Fruit fly (Drosophila melanogaster) whole organism, embryonic: ENCODE results near the gene klar.

Experiments used
- Abd-B ChIP-seq: fragments of 200-800 bp; sonication (Bioruptor generic); optimal IDR thresholded peaks from 2 replicates; lab custom pipeline; 2018; ENCODE audit warnings: missing biosample characterization, mild to moderate bottlenecking, missing genetic modification characterization, moderate library complexity
- Antp ChIP-seq: fragments of 200-800 bp; sonication (Bioruptor generic); optimal IDR thresholded peaks from 3 replicates; lab custom pipeline; 2016; ENCODE audit warnings: missing biosample characterization, missing genetic modification characterization
- B-H2 ChIP-seq: fragments of 200-800 bp; sonication (Bioruptor generic); optimal IDR thresholded peaks from 2 replicates; lab custom pipeline; 2018; ENCODE audit warnings: missing biosample characterization, mild to moderate bottlenecking, missing genetic modification characterization
- Bdp1 ChIP-seq: fragments of 200-800 bp; sonication (Bioruptor generic); optimal IDR thresholded peaks from 3 replicates; lab custom pipeline; 2016; ENCODE audit warnings: missing biosample characterization, missing genetic modification characterization
- CG10147 ChIP-seq: fragments of 200-800 bp; sonication (Bioruptor generic); optimal IDR thresholded peaks from 2 replicates; lab custom pipeline; 2019; ENCODE audit warnings: missing biosample characterization, mild to moderate bottlenecking, missing genetic modification characterization, moderate library complexity
- CG12236 ChIP-seq: fragments of 200-800 bp; sonication (Bioruptor generic); optimal IDR thresholded peaks from 2 replicates; lab custom pipeline; 2016; ENCODE audit warnings: missing biosample characterization, missing genetic modification characterization
- CG12391 ChIP-seq: fragments of 200-800 bp; sonication (Bioruptor generic); optimal IDR thresholded peaks from 3 replicates; lab custom pipeline; 2018; ENCODE audit warnings: missing biosample characterization, mild to moderate bottlenecking, missing genetic modification characterization, moderate library complexity
- CG12769 ChIP-seq: fragments of 200-800 bp; sonication (Bioruptor generic); optimal IDR thresholded peaks from 2 replicates; lab custom pipeline; 2019; ENCODE audit warnings: missing biosample characterization, mild to moderate bottlenecking, missing genetic modification characterization, moderate library complexity
- CG13894 ChIP-seq: fragments of 200-800 bp; sonication (Bioruptor generic); optimal IDR thresholded peaks from 3 replicates; lab custom pipeline; 2018; ENCODE audit warnings: missing biosample characterization, mild to moderate bottlenecking, missing genetic modification characterization, moderate library complexity
- CG16813 ChIP-seq: fragments of 200-800 bp; sonication (Bioruptor generic); IDR thresholded peaks from 3 replicates; pipeline ENCODE4 v1.3.6; 2022; ENCODE audit warnings: missing biosample characterization, missing genetic modification characterization; ENCODE audit not compliant: partially characterized antibody
- CG18599 ChIP-seq: fragments of 200-800 bp; sonication (Bioruptor generic); optimal IDR thresholded peaks from 3 replicates; lab custom pipeline; 2017; ENCODE audit warnings: missing biosample characterization, missing genetic modification characterization, mild to moderate bottlenecking, moderate library complexity, missing genetic modification reagents
- CG2889 ChIP-seq: fragments of 200-800 bp; sonication (Bioruptor generic); IDR thresholded peaks from 3 replicates; pipeline ENCODE4 v1.3.6; 2022; ENCODE audit warnings: missing biosample characterization, missing genetic modification characterization
- CG31365 ChIP-seq: fragments of 200-800 bp; sonication (Bioruptor generic); optimal IDR thresholded peaks from 2 replicates; lab custom pipeline; 2018; ENCODE audit warnings: missing biosample characterization, mild to moderate bottlenecking, missing genetic modification characterization
- CG3407 ChIP-seq: fragments of 200-800 bp; sonication (Bioruptor generic); optimal IDR thresholded peaks from 2 replicates; lab custom pipeline; 2018; ENCODE audit warnings: missing biosample characterization, mild to moderate bottlenecking, missing genetic modification characterization
- CG43689 ChIP-seq: fragments of 200-800 bp; sonication (Bioruptor generic); IDR thresholded peaks from 2 replicates; pipeline ENCODE4 v1.3.6; 2022; ENCODE audit warnings: missing biosample characterization, missing genetic modification characterization
- CG4820 ChIP-seq: fragments of 200-800 bp; sonication (Bioruptor generic); optimal IDR thresholded peaks from 3 replicates; lab custom pipeline; 2016; ENCODE audit warnings: missing biosample characterization, missing genetic modification characterization
- CG7372 ChIP-seq: fragments of 200-800 bp; sonication (Bioruptor generic); IDR thresholded peaks from 2 replicates; pipeline ENCODE4 v1.3.6; 2022; ENCODE audit warnings: missing biosample characterization, missing genetic modification characterization
- CG7556 ChIP-seq: fragments of 200-800 bp; sonication (Bioruptor generic); optimal IDR thresholded peaks from 2 replicates; lab custom pipeline; 2017; ENCODE audit warnings: missing biosample characterization, mild to moderate bottlenecking, missing genetic modification characterization
- CG8281 ChIP-seq: fragments of 200-800 bp; sonication (Bioruptor generic); optimal IDR thresholded peaks from 2 replicates; lab custom pipeline; 2018; ENCODE audit warnings: missing biosample characterization, mild to moderate bottlenecking, missing genetic modification characterization, moderate library complexity
- CG8359 ChIP-seq: fragments of 200-800 bp; sonication (Bioruptor generic); optimal IDR thresholded peaks from 2 replicates; lab custom pipeline; 2017; ENCODE audit warnings: missing biosample characterization, mild to moderate bottlenecking, missing genetic modification characterization, borderline replicate concordance
- CG8924 ChIP-seq: fragments of 200-800 bp; optimal IDR thresholded peaks from 3 replicates; lab custom pipeline; 2019; ENCODE audit warnings: missing biosample characterization, mild to moderate bottlenecking, missing genetic modification characterization, moderate library complexity
- CG9437 ChIP-seq: fragments of 200-800 bp; sonication (Bioruptor generic); optimal IDR thresholded peaks from 2 replicates; lab custom pipeline; 2018; ENCODE audit warnings: missing biosample characterization, mild to moderate bottlenecking, missing genetic modification characterization
- CoRest ChIP-seq: fragments of 200-800 bp; sonication (Bioruptor generic); optimal IDR thresholded peaks from 3 replicates; lab custom pipeline; 2018; ENCODE audit warnings: missing biosample characterization, mild to moderate bottlenecking, missing genetic modification characterization, moderate library complexity
- Dbx ChIP-seq: fragments of 200-800 bp; sonication (Bioruptor generic); IDR thresholded peaks from 3 replicates; pipeline ENCODE4 v1.3.6; 2022; ENCODE audit warnings: missing biosample characterization, missing genetic modification characterization
- Deaf1 ChIP-seq: fragments of 200-800 bp; optimal IDR thresholded peaks from 3 replicates; lab custom pipeline; 2019; ENCODE audit warnings: missing biosample characterization, mild to moderate bottlenecking, missing genetic modification characterization, moderate library complexity
- HLH54F ChIP-seq: fragments of 200-800 bp; sonication (Bioruptor generic); optimal IDR thresholded peaks from 3 replicates; lab custom pipeline; 2016; ENCODE audit warnings: missing biosample characterization, missing genetic modification characterization
- HLHmδ ChIP-seq: fragments of 200-800 bp; sonication (Bioruptor generic); optimal IDR thresholded peaks from 2 replicates; lab custom pipeline; 2018; ENCODE audit warnings: missing biosample characterization, mild to moderate bottlenecking, missing genetic modification characterization, moderate library complexity
- Xbp1 ChIP-seq: fragments of 200-800 bp; sonication (Bioruptor generic); optimal IDR thresholded peaks from 3 replicates; lab custom pipeline; 2016; ENCODE audit warnings: missing biosample characterization, mild to moderate bottlenecking, missing genetic modification characterization
- Xrp1 ChIP-seq: fragments of 200-800 bp; sonication (Bioruptor generic); IDR thresholded peaks from 2 replicates; pipeline ENCODE4 v1.3.6; 2022; ENCODE audit warnings: missing biosample characterization, missing genetic modification characterization
- bcd ChIP-seq: fragments of 200-800 bp; sonication (Bioruptor generic); optimal IDR thresholded peaks from 2 replicates; lab custom pipeline; 2017; ENCODE audit warnings: missing biosample characterization, mild to moderate bottlenecking, missing genetic modification characterization
- bowl ChIP-seq: fragments of 200-800 bp; sonication (Bioruptor generic); IDR thresholded peaks from 2 replicates; pipeline ENCODE4 v1.3.6; 2022; ENCODE audit warnings: missing biosample characterization, missing genetic modification characterization
- crp ChIP-seq, 2 experiments: fragments of 200-800 bp; sonication (Bioruptor generic); optimal IDR thresholded peaks; 2 replicates in 1 of 2; 3 replicates in 1 of 2; lab custom pipeline; 2017; ENCODE audit warnings: missing biosample characterization in 2 of 2, missing genetic modification characterization in 2 of 2, mild to moderate bottlenecking in 1 of 2, moderate library complexity in 1 of 2
- eve ChIP-seq, 2 experiments: fragments of >200 bp; optimal IDR thresholded peaks; 2 replicates each; lab custom pipeline; 2017; ENCODE audit warnings: missing biosample characterization in 2 of 2, missing genetic modification characterization in 2 of 2
- fd3F ChIP-seq: fragments of 200-800 bp; sonication (Bioruptor generic); optimal IDR thresholded peaks from 2 replicates; lab custom pipeline; 2018; ENCODE audit warnings: missing biosample characterization, mild to moderate bottlenecking, missing genetic modification characterization, moderate library complexity
- ftz-f1 ChIP-seq: fragments of 200-800 bp; sonication (Bioruptor generic); optimal IDR thresholded peaks from 2 replicates; lab custom pipeline; 2016; ENCODE audit warnings: missing biosample characterization, missing genetic modification characterization
- gro ChIP-seq: fragments of 200-800 bp; sonication (Bioruptor generic); optimal IDR thresholded peaks from 2 replicates; lab custom pipeline; 2016; ENCODE audit warnings: missing biosample characterization, missing genetic modification characterization
- hb ChIP-seq: fragments of 200-800 bp; sonication (Bioruptor generic); IDR thresholded peaks from 3 replicates; pipeline ENCODE4 v1.3.6; 2022; ENCODE audit warnings: missing biosample characterization, missing genetic modification characterization; ENCODE audit not compliant: partially characterized antibody
- lilli ChIP-seq: fragments of 200-800 bp; sonication (Bioruptor generic); optimal IDR thresholded peaks from 3 replicates; lab custom pipeline; 2016; ENCODE audit warnings: missing biosample characterization, missing genetic modification characterization
- maf-S ChIP-seq: fragments of 200-800 bp; sonication (Bioruptor generic); optimal IDR thresholded peaks from 2 replicates; lab custom pipeline; 2016; ENCODE audit warnings: missing biosample characterization, missing genetic modification characterization
- nerfin-1 ChIP-seq: fragments of 200-800 bp; sonication (Bioruptor generic); optimal IDR thresholded peaks from 3 replicates; lab custom pipeline; 2019; ENCODE audit warnings: missing biosample characterization, mild to moderate bottlenecking, missing genetic modification characterization, moderate library complexity
- nmo ChIP-seq: fragments of 200-800 bp; sonication (Bioruptor generic); optimal IDR thresholded peaks from 2 replicates; lab custom pipeline; 2018; ENCODE audit warnings: missing biosample characterization, mild to moderate bottlenecking, missing genetic modification characterization, moderate library complexity
- oc ChIP-seq: fragments of 200-800 bp; sonication (Bioruptor generic); optimal IDR thresholded peaks from 2 replicates; lab custom pipeline; 2018; ENCODE audit warnings: missing biosample characterization, mild to moderate bottlenecking, missing genetic modification characterization, moderate library complexity
- p53 ChIP-seq: fragments of 200-800 bp; sonication (Bioruptor generic); optimal IDR thresholded peaks from 2 replicates; lab custom pipeline; 2016; ENCODE audit warnings: missing biosample characterization, missing genetic modification characterization
- phol ChIP-seq: fragments of 200-800 bp; sonication (Bioruptor generic); optimal IDR thresholded peaks from 3 replicates; lab custom pipeline; 2018; ENCODE audit warnings: missing biosample characterization, mild to moderate bottlenecking, missing genetic modification characterization, moderate library complexity
- pnt ChIP-seq: fragments of 200-800 bp; sonication (Bioruptor generic); optimal IDR thresholded peaks from 3 replicates; lab custom pipeline; 2016; ENCODE audit warnings: missing biosample characterization, missing genetic modification characterization
- pros ChIP-seq: fragments of 200-800 bp; sonication (Bioruptor generic); optimal IDR thresholded peaks from 3 replicates; lab custom pipeline; 2019; ENCODE audit warnings: missing biosample characterization, mild to moderate bottlenecking, missing genetic modification characterization, moderate library complexity
- slbo ChIP-seq: fragments of 200-800 bp; sonication (Bioruptor generic); IDR thresholded peaks from 2 replicates; pipeline ENCODE4 v1.3.6; 2022; ENCODE audit warnings: missing biosample characterization, missing genetic modification characterization
- sug ChIP-seq: fragments of 200-800 bp; optimal IDR thresholded peaks from 2 replicates; lab custom pipeline; 2019; ENCODE audit warnings: missing biosample characterization, mild to moderate bottlenecking, missing genetic modification characterization, moderate library complexity
- vfl ChIP-seq: fragments of 200-800 bp; sonication (Bioruptor generic); optimal IDR thresholded peaks from 2 replicates; lab custom pipeline; 2016; ENCODE audit warnings: missing biosample characterization, missing genetic modification characterization

Gene klar

dm6 chr3L:546819-547441, 6.5 kb upstream of the klar start (continued):
- TF ChIP-seq Antp (GFP tag; lab: Kevin White, UChicago): peak; percentile 82
- peak; percentile 79 for TF ChIP-seq CG7372 (GFP tag; lab: Robert Waterston, UW)
- peak; percentile 16 for TF ChIP-seq CG12236 (GFP tag; lab: Kevin White, UChicago)
- no peak for TF ChIP-seq phol (tag; lab: Kevin White, UChicago)
- TF ChIP-seq CG16813 (GFP tag; lab: Robert Waterston, UW): no peak
- TF ChIP-seq Xbp1 (GFP tag; lab: Kevin White, UChicago): peak; percentile 70
- peak; percentile 97 for TF ChIP-seq Dbx (GFP tag; lab: Robert Waterston, UW)
- TF ChIP-seq B-H2 (GFP tag; lab: Kevin White, UChicago): peak; percentile 92
- peak; percentile 92 for TF ChIP-seq HLH54F
- TF ChIP-seq CG2889 (GFP tag; lab: Robert Waterston, UW): peak; percentile 83; the same call in 2 of the 3 replicates
- TF ChIP-seq CG43689: peak; percentile 64; the same call in 1 of the 2 replicates
- TF ChIP-seq CG12391 (tag; lab: Kevin White, UChicago): peak; percentile 69
- peak; percentile 61 for TF ChIP-seq CG31365 (tag; lab: Kevin White, UChicago)
- TF ChIP-seq Bdp1 (GFP tag; lab: Kevin White, UChicago): peak; percentile 40
- TF ChIP-seq slbo: peak; percentile 97
- peak; percentile 82 for TF ChIP-seq CoRest
- no peak for TF ChIP-seq nerfin-1 (tag; lab: Kevin White, UChicago)
- peak; percentile 66 for TF ChIP-seq CG10147 (GFP tag; lab: Kevin White, UChicago)
- no peak for TF ChIP-seq ftz-f1 (GFP tag; lab: Kevin White, UChicago)
- TF ChIP-seq pros (GFP tag; lab: Kevin White, UChicago): no peak
- TF ChIP-seq bcd (GFP tag; lab: Kevin White, UChicago): peak; percentile 85
- TF ChIP-seq CG3407: no peak
- peak; percentile 9 for TF ChIP-seq CG8281 (tag; lab: Kevin White, UChicago)
- peak; percentile 11 for TF ChIP-seq oc (tag; lab: Kevin White, UChicago)
- TF ChIP-seq vfl (GFP tag; lab: Kevin White, UChicago): peak; percentile 94
- no peak for TF ChIP-seq bowl (GFP tag; lab: Robert Waterston, UW)
- peak; percentile 80 for TF ChIP-seq maf-S (GFP tag; lab: Kevin White, UChicago)
- peak; percentile 84 for TF ChIP-seq sug (tag; lab: Kevin White, UChicago)
- no peak for TF ChIP-seq crp (GFP tag; optimal IDR thresholded peaks at IDR 0.05; lab: Kevin White, UChicago)
- TF ChIP-seq CG8924 (tag; lab: Kevin White, UChicago): peak; percentile 73
- peak; percentile 56; the same call in 1 of the 2 replicates for TF ChIP-seq Xrp1
- TF ChIP-seq CG7556: peak; percentile 70
- peak; percentile 21 for TF ChIP-seq p53 (GFP tag; lab: Kevin White, UChicago)
- no peak for TF ChIP-seq CG8359
- no peak for TF ChIP-seq hb (GFP tag; lab: Robert Waterston, UW)
- TF ChIP-seq nmo (GFP tag; lab: Kevin White, UChicago): peak; percentile 41
- peak in 1 of 2 experiments; percentile 76 for TF ChIP-seq eve (GFP tag; optimal IDR thresholded peaks at IDR 0.05; lab: Kevin White, UChicago)
- peak; percentile 94 for TF ChIP-seq gro
- peak; percentile 95 for TF ChIP-seq lilli (GFP tag; lab: Kevin White, UChicago)
- TF ChIP-seq pnt (GFP tag; lab: Kevin White, UChicago): peak; percentile 47
- TF ChIP-seq HLHmδ (GFP tag; lab: Kevin White, UChicago): no peak
- TF ChIP-seq Abd-B (GFP tag; lab: Kevin White, UChicago): peak; percentile 65
- TF ChIP-seq Deaf1 (tag; lab: Kevin White, UChicago): peak; percentile 36
- no peak for TF ChIP-seq CG4820 (GFP tag; lab: Kevin White, UChicago)
- TF ChIP-seq fd3F (GFP tag; lab: Kevin White, UChicago): peak; percentile 85
- peak; percentile 94 for TF ChIP-seq CG12769 (tag; lab: Kevin White, UChicago)
- TF ChIP-seq CG18599: peak; percentile 95
- TF ChIP-seq CG9437 (GFP tag; lab: Kevin White, UChicago): no peak
- TF ChIP-seq CG13894 (tag; lab: Kevin White, UChicago): peak; percentile 88
